Fruit fly (Drosophila melanogaster) whole organism, prepupa: ENCODE measurements around the gene CG3552.
A peak's percentile ranks its signal among the peaks of the same experiment; 100 is the strongest.

Experiments
- CG10631 ChIP-seq: fragments of 200-800 bp; sonication (Bioruptor generic); optimal IDR thresholded peaks from 2 replicates; lab custom pipeline; 2016; ENCODE audit warnings: missing biosample characterization, missing genetic modification characterization
- CG10669 ChIP-seq: fragments of 200-800 bp; sonication (Bioruptor generic); optimal IDR thresholded peaks from 3 replicates; lab custom pipeline; 2018; ENCODE audit warnings: missing biosample characterization, mild to moderate bottlenecking, missing genetic modification characterization, moderate library complexity
- CG11294 ChIP-seq: fragments of 200-800 bp; sonication (Bioruptor generic); IDR thresholded peaks from 2 replicates; pipeline ENCODE4 v1.3.6; 2022; ENCODE audit warnings: missing biosample characterization, missing genetic modification characterization
- CG11762 ChIP-seq: fragments of 200-800 bp; sonication (Bioruptor generic); optimal IDR thresholded peaks from 3 replicates; lab custom pipeline; 2016; ENCODE audit warnings: missing biosample characterization, missing genetic modification characterization; ENCODE audit not compliant: insufficient read depth
- CG11902 ChIP-seq: fragments of 200-800 bp; sonication (Bioruptor generic); optimal IDR thresholded peaks from 3 replicates; lab custom pipeline; 2016; ENCODE audit warnings: missing biosample characterization, missing genetic modification characterization
- CG15336 ChIP-seq: fragments of 200-800 bp; sonication (Bioruptor generic); IDR thresholded peaks from 2 replicates; pipeline ENCODE4 v1.3.6; 2022; ENCODE audit warnings: missing biosample characterization, missing genetic modification characterization
- CG1621 ChIP-seq: fragments of 200-800 bp; sonication (Bioruptor generic); optimal IDR thresholded peaks from 3 replicates; lab custom pipeline; 2018; ENCODE audit warnings: missing biosample characterization, mild to moderate bottlenecking, missing genetic modification characterization
- CG3032 ChIP-seq: fragments of 200-800 bp; optimal IDR thresholded peaks from 2 replicates; lab custom pipeline; 2019; ENCODE audit warnings: missing biosample characterization, mild to moderate bottlenecking, missing genetic modification characterization, moderate library complexity
- CG31627 ChIP-seq: fragments of 200-800 bp; sonication (Bioruptor generic); optimal IDR thresholded peaks from 3 replicates; lab custom pipeline; 2016; ENCODE audit warnings: missing biosample characterization, missing genetic modification characterization
- CG32006 ChIP-seq: fragments of 200-800 bp; sonication (Bioruptor generic); optimal IDR thresholded peaks from 3 replicates; lab custom pipeline; 2017; ENCODE audit warnings: missing biosample characterization, mild to moderate bottlenecking, missing genetic modification characterization
- CG4318 ChIP-seq: fragments of 200-800 bp; sonication (Bioruptor generic); optimal IDR thresholded peaks from 3 replicates; lab custom pipeline; 2017; ENCODE audit warnings: missing biosample characterization, mild to moderate bottlenecking, missing genetic modification characterization
- CG6163 ChIP-seq: fragments of 200-800 bp; sonication (Bioruptor generic); IDR thresholded peaks from 3 replicates; pipeline ENCODE4 v1.3.6; 2022; ENCODE audit warnings: missing biosample characterization, missing genetic modification characterization
- CG6792 ChIP-seq: fragments of 200-800 bp; sonication (Bioruptor generic); optimal IDR thresholded peaks from 3 replicates; lab custom pipeline; 2016; ENCODE audit warnings: missing biosample characterization, missing genetic modification characterization
- CG6808 ChIP-seq: fragments of 200-800 bp; sonication (Bioruptor generic); optimal IDR thresholded peaks from 3 replicates; lab custom pipeline; 2017; ENCODE audit warnings: missing biosample characterization, missing genetic modification characterization, mild to moderate bottlenecking, moderate library complexity, missing genetic modification reagents
- CG6854 ChIP-seq: fragments of 200-800 bp; sonication (Bioruptor generic); optimal IDR thresholded peaks from 2 replicates; lab custom pipeline; 2017; ENCODE audit warnings: missing biosample characterization, mild to moderate bottlenecking, missing genetic modification characterization
- CG8119 ChIP-seq: fragments of 200-800 bp; sonication (Bioruptor generic); IDR thresholded peaks from 3 replicates; pipeline ENCODE4 v1.3.6; 2022; ENCODE audit warnings: missing biosample characterization, missing genetic modification characterization
- CG8319 ChIP-seq: fragments of 200-800 bp; sonication (Bioruptor generic); optimal IDR thresholded peaks from 3 replicates; lab custom pipeline; 2016; ENCODE audit warnings: missing biosample characterization, missing genetic modification characterization
- CG8632 ChIP-seq: fragments of 200-800 bp; sonication (Bioruptor generic); optimal IDR thresholded peaks from 3 replicates; lab custom pipeline; 2016; ENCODE audit warnings: missing biosample characterization, missing genetic modification characterization
- CG9139 ChIP-seq: fragments of 200-800 bp; sonication (Bioruptor generic); optimal IDR thresholded peaks from 3 replicates; lab custom pipeline; 2017; ENCODE audit warnings: missing biosample characterization, mild to moderate bottlenecking, missing genetic modification characterization
- Eip75B ChIP-seq: fragments of 200-800 bp; sonication (Bioruptor generic); optimal IDR thresholded peaks from 3 replicates; lab custom pipeline; 2016; ENCODE audit warnings: missing biosample characterization, missing genetic modification characterization
- Eip78C ChIP-seq: fragments of 200-800 bp; sonication (Bioruptor generic); peaks from one replicate; lab custom pipeline; 2016; ENCODE audit warnings: missing biosample characterization, missing genetic modification characterization
- Eip93F ChIP-seq: fragments of 200-800 bp; sonication (Bioruptor generic); optimal IDR thresholded peaks from 2 replicates; lab custom pipeline; 2016; ENCODE audit warnings: missing biosample characterization, mild to moderate bottlenecking, missing genetic modification characterization
- Ets96B ChIP-seq: fragments of 200-800 bp; optimal IDR thresholded peaks from 2 replicates; lab custom pipeline; 2019; ENCODE audit warnings: missing biosample characterization, mild to moderate bottlenecking, missing genetic modification characterization, moderate library complexity
- Hr38 ChIP-seq: sonication (Bioruptor generic); optimal IDR thresholded peaks from 2 replicates; lab custom pipeline; 2016; ENCODE audit warnings: missing biosample characterization, missing genetic modification characterization
- Hr39 ChIP-seq: fragments of 200-800 bp; sonication (Bioruptor generic); optimal IDR thresholded peaks from 2 replicates; lab custom pipeline; 2016; ENCODE audit warnings: missing biosample characterization, missing genetic modification characterization
- Hr4 ChIP-seq: fragments of 200-800 bp; sonication (Bioruptor generic); optimal IDR thresholded peaks from 3 replicates; lab custom pipeline; 2016; ENCODE audit warnings: missing biosample characterization, missing genetic modification characterization
- Met ChIP-seq: fragments of 200-800 bp; sonication (Bioruptor generic); optimal IDR thresholded peaks from 3 replicates; lab custom pipeline; 2016; ENCODE audit warnings: missing biosample characterization, missing genetic modification characterization
- OdsH ChIP-seq: fragments of 200-800 bp; sonication (Bioruptor generic); optimal IDR thresholded peaks from 3 replicates; lab custom pipeline; 2016; ENCODE audit warnings: missing biosample characterization, missing genetic modification characterization
- Smox ChIP-seq: fragments of 200-800 bp; sonication (Bioruptor generic); optimal IDR thresholded peaks from 3 replicates; lab custom pipeline; 2016; ENCODE audit warnings: missing biosample characterization, missing genetic modification characterization
- Sox102F ChIP-seq: fragments of 200-800 bp; sonication (Bioruptor generic); optimal IDR thresholded peaks from 2 replicates; lab custom pipeline; 2016; ENCODE audit warnings: missing biosample characterization, mild to moderate bottlenecking, missing genetic modification characterization
- Sox14 ChIP-seq: fragments of 200-800 bp; sonication (Bioruptor generic); optimal IDR thresholded peaks from 3 replicates; lab custom pipeline; 2016; ENCODE audit warnings: missing biosample characterization, missing genetic modification characterization
- acj6 ChIP-seq: fragments of 200-800 bp; sonication (Bioruptor generic); optimal IDR thresholded peaks from 3 replicates; lab custom pipeline; 2016; ENCODE audit warnings: missing biosample characterization, missing genetic modification characterization
- cyc ChIP-seq: fragments of 200-800 bp; sonication (Bioruptor generic); optimal IDR thresholded peaks from 3 replicates; lab custom pipeline; 2016; ENCODE audit warnings: missing biosample characterization, missing genetic modification characterization
- dac ChIP-seq: fragments of 200-800 bp; sonication (Bioruptor generic); optimal IDR thresholded peaks from 2 replicates; lab custom pipeline; 2017; ENCODE audit warnings: missing biosample characterization, mild to moderate bottlenecking, missing genetic modification characterization
- dsx ChIP-seq: fragments of 200-800 bp; optimal IDR thresholded peaks from 3 replicates; lab custom pipeline; 2019; ENCODE audit warnings: missing biosample characterization, mild to moderate bottlenecking, missing genetic modification characterization, moderate library complexity; ENCODE audit not compliant: poor library complexity, severe bottlenecking
- eg ChIP-seq: fragments of 200-800 bp; sonication (Bioruptor generic); IDR thresholded peaks from 3 replicates; pipeline ENCODE4 v1.3.6; 2022; ENCODE audit warnings: missing biosample characterization, missing genetic modification characterization
- fd59A ChIP-seq: fragments of 200-800 bp; sonication (Bioruptor generic); optimal IDR thresholded peaks from 2 replicates; lab custom pipeline; 2017; ENCODE audit warnings: missing biosample characterization, mild to moderate bottlenecking, missing genetic modification characterization, missing genetic modification reagents
- fkh ChIP-seq: fragments of 200-800 bp; sonication (Bioruptor generic); optimal IDR thresholded peaks from 3 replicates; lab custom pipeline; 2017; ENCODE audit warnings: missing biosample characterization, mild to moderate bottlenecking, missing genetic modification characterization, moderate library complexity
- lz ChIP-seq: fragments of 200-800 bp; sonication (Bioruptor generic); optimal IDR thresholded peaks from 3 replicates; lab custom pipeline; 2016; ENCODE audit warnings: missing biosample characterization, missing genetic modification characterization
- salr ChIP-seq, 2 experiments: fragments of 200-800 bp; sonication (Bioruptor generic); optimal IDR thresholded peaks; 3 replicates each; lab custom pipeline; 2016 to 2018; ENCODE audit warnings: missing biosample characterization in 2 of 2, missing genetic modification characterization in 2 of 2, mild to moderate bottlenecking in 1 of 2
- spab ChIP-seq: fragments of 200-800 bp; sonication (Bioruptor generic); optimal IDR thresholded peaks from 2 replicates; lab custom pipeline; 2017; ENCODE audit warnings: missing biosample characterization, mild to moderate bottlenecking, missing genetic modification characterization, missing genetic modification reagents
- topi ChIP-seq: fragments of 200-800 bp; sonication (Bioruptor generic); optimal IDR thresholded peaks from 3 replicates; lab custom pipeline; 2016; ENCODE audit warnings: missing biosample characterization, missing genetic modification characterization
- vri ChIP-seq: fragments of 200-800 bp; sonication (Bioruptor generic); optimal IDR thresholded peaks from 3 replicates; lab custom pipeline; 2016; ENCODE audit warnings: missing biosample characterization, mild to moderate bottlenecking, missing genetic modification characterization

The CG3552 gene

DNA sequence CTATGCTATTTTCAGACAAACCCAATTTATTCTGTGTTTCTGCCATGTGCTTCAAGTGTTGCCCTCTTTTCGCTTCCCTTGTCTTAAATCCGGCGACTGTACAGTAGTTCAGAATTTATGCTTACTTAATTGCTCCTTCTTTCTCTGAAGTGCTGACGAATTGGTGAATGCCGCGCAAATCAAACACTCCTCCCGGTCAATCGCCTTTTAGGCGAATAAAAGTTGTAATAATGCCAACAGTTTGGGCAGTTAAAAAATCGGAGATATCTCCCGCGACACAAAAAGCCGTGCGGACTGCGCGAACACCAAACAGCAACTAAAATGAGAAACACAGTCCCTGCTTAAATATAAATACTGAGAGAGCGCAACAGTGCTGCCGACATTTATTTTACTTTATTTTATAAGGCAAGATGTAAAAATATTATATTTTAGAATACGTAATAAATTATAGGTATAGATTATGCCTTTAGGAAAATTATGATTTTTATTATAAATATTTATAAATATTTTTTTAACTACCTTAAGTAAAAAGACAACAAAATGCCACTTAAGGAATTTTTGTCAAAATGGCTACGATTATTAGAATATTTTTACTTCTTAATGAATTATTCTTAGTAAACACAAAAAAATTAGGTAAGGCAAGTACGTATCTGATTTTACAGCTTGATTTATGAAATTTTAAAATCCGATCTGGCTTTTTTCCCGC is 49.0 kb downstream of the CG3552 start, which contains the start of gene path (continued):
- TF ChIP-seq fd59A (GFP tag; lab: Kevin White, UChicago), result no peak
- TF ChIP-seq CG8319, result no peak
- peak; percentile 62 for TF ChIP-seq CG3032
- TF ChIP-seq CG10631 (GFP tag; lab: Kevin White, UChicago), result no peak
- no peak for TF ChIP-seq CG31627 (GFP tag; lab: Kevin White, UChicago)
- no peak for TF ChIP-seq Hr38
- no peak for TF ChIP-seq CG11762 (GFP tag; lab: Kevin White, UChicago)
- TF ChIP-seq salr (GFP tag; optimal IDR thresholded peaks at IDR 0.05; lab: Kevin White, UChicago), result no peak
- peak; percentile 30 for TF ChIP-seq CG6854 (GFP tag; lab: Kevin White, UChicago)
- TF ChIP-seq CG8119 (GFP tag; lab: Robert Waterston, UW), result no peak
- no peak for TF ChIP-seq eg (GFP tag; lab: Robert Waterston, UW)
- TF ChIP-seq Ets96B (tag; lab: Kevin White, UChicago), result peak; percentile 59
- peak; percentile 9 for TF ChIP-seq acj6
- TF ChIP-seq CG9139 (GFP tag; lab: Kevin White, UChicago), result peak; percentile 27
- no peak for TF ChIP-seq CG1621 (tag; lab: Kevin White, UChicago)
- TF ChIP-seq Hr4 (GFP tag; lab: Kevin White, UChicago), result peak; percentile 12
- TF ChIP-seq CG11294, result no peak
- no peak for TF ChIP-seq lz
- no peak for TF ChIP-seq cyc
- TF ChIP-seq Hr39 (GFP tag; lab: Kevin White, UChicago), result no peak
- no peak for TF ChIP-seq CG6163 (GFP tag; lab: Robert Waterston, UW)
- TF ChIP-seq CG6808 (GFP tag; lab: Kevin White, UChicago), result peak; percentile 19
- TF ChIP-seq dac (GFP tag; lab: Kevin White, UChicago), result no peak
- TF ChIP-seq Eip93F (GFP tag; lab: Kevin White, UChicago), result no peak
- TF ChIP-seq Sox14, result no peak
- TF ChIP-seq Smox (GFP tag; lab: Kevin White, UChicago), result no peak
- TF ChIP-seq CG10669 (GFP tag; lab: Kevin White, UChicago), result peak; percentile 6
- TF ChIP-seq Met, result no peak
- no peak for TF ChIP-seq CG4318
- no peak for TF ChIP-seq CG6792 (GFP tag; lab: Kevin White, UChicago)
- TF ChIP-seq dsx (GFP tag; lab: Kevin White, UChicago), result peak; percentile 3
- TF ChIP-seq CG32006, result peak; percentile 52
- TF ChIP-seq fkh (GFP tag; lab: Kevin White, UChicago), result peak; percentile 17
- no peak for TF ChIP-seq CG11902 (GFP tag; lab: Kevin White, UChicago)
- no peak for TF ChIP-seq Eip75B
- TF ChIP-seq Sox102F (GFP tag; lab: Kevin White, UChicago), result no peak
- TF ChIP-seq OdsH, result no peak
- TF ChIP-seq topi (GFP tag; lab: Kevin White, UChicago), result no peak
- TF ChIP-seq CG15336 (GFP tag; lab: Robert Waterston, UW), result no peak

DNA sequence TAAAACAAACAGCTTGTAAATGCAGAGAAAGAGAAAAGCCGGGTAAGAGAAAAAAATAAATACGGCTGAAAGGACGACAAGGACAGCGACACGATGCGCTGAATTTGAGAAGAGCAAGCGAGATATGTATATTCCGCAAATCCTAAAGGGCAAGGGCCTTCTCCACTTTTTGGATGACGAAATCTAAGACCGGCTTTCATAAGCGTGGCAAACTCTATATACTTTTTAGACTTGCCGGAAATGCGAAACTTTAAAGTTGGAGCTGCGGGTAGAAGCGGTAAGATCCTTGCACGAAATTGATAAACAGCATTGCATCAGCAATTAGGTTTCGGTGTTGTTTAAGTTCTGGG is 49.6 kb downstream of the CG3552 start:
- TF ChIP-seq Hr38 (no peak), CG10669 (GFP tag; lab: Kevin White, UChicago) (no peak), Eip78C (GFP tag; lab: Kevin White, UChicago) (no peak), CG1621 (tag; lab: Kevin White, UChicago) (peak; percentile 48), Met (no peak), spab (GFP tag; lab: Kevin White, UChicago) (no peak), acj6 (no peak), Smox (GFP tag; lab: Kevin White, UChicago) (no peak), CG8632 (no peak), CG6163 (GFP tag; lab: Robert Waterston, UW) (no peak), vri (GFP tag; lab: Kevin White, UChicago) (peak; percentile 54)
